Fruit fly (Drosophila melanogaster) whole organism, embryonic: ENCODE results near the gene CG15142.

ENCODE experiments used
- Adf1 ChIP-seq: fragments of 200-800 bp; sonication (Bioruptor generic); IDR thresholded peaks from 2 replicates; pipeline ENCODE4 v1.3.6; 2022; ENCODE audit warnings: missing biosample characterization, missing genetic modification characterization
- Blimp-1 ChIP-seq: fragments of 200-800 bp; sonication (Bioruptor generic); optimal IDR thresholded peaks from 3 replicates; lab custom pipeline; 2018; ENCODE audit warnings: missing biosample characterization, missing genetic modification characterization, mild to moderate bottlenecking, moderate library complexity, missing genetic modification reagents
- CG1024 ChIP-seq: fragments of 200-800 bp; sonication (Bioruptor generic); IDR thresholded peaks from 2 replicates; pipeline ENCODE4 v1.3.6; 2022; ENCODE audit warnings: missing biosample characterization, missing genetic modification characterization
- CG10267 ChIP-seq: fragments of 200-800 bp; sonication (Bioruptor generic); optimal IDR thresholded peaks from 2 replicates; lab custom pipeline; 2018; ENCODE audit warnings: missing biosample characterization, mild to moderate bottlenecking, missing genetic modification characterization, moderate library complexity
- CG10431 ChIP-seq: fragments of 200-800 bp; sonication (Bioruptor generic); optimal IDR thresholded peaks from 3 replicates; lab custom pipeline; 2018; ENCODE audit warnings: missing biosample characterization, mild to moderate bottlenecking, missing genetic modification characterization
- CG10654 ChIP-seq: fragments of 200-800 bp; sonication (Bioruptor generic); optimal IDR thresholded peaks from 2 replicates; lab custom pipeline; 2016; ENCODE audit warnings: missing biosample characterization, missing genetic modification characterization
- CG16813 ChIP-seq: fragments of 200-800 bp; sonication (Bioruptor generic); IDR thresholded peaks from 3 replicates; pipeline ENCODE4 v1.3.6; 2022; ENCODE audit warnings: missing biosample characterization, missing genetic modification characterization; ENCODE audit not compliant: partially characterized antibody
- CG17568 ChIP-seq: fragments of 200-800 bp; sonication (Bioruptor generic); optimal IDR thresholded peaks from 2 replicates; lab custom pipeline; 2018; ENCODE audit warnings: missing biosample characterization, mild to moderate bottlenecking, missing genetic modification characterization, moderate library complexity
- CG17829 ChIP-seq: fragments of 200-800 bp; optimal IDR thresholded peaks from 2 replicates; lab custom pipeline; 2019; ENCODE audit warnings: missing biosample characterization, mild to moderate bottlenecking, missing genetic modification characterization, moderate library complexity
- CG2199 ChIP-seq: fragments of 200-800 bp; sonication (Bioruptor generic); IDR thresholded peaks from 3 replicates; pipeline ENCODE4 v1.3.6; 2022; ENCODE audit warnings: missing biosample characterization, missing genetic modification characterization
- CG2712 ChIP-seq: fragments of 200-800 bp; optimal IDR thresholded peaks from 3 replicates; lab custom pipeline; 2019; ENCODE audit warnings: missing biosample characterization, mild to moderate bottlenecking, missing genetic modification characterization, moderate library complexity
- CG32772 ChIP-seq: fragments of 200-800 bp; sonication (Bioruptor generic); IDR thresholded peaks from 2 replicates; pipeline ENCODE4 v1.3.6; 2022; ENCODE audit warnings: missing biosample characterization, missing genetic modification characterization
- CG3726 ChIP-seq: fragments of 200-800 bp; sonication (Bioruptor generic); IDR thresholded peaks from 3 replicates; pipeline ENCODE4, ENCODE4 v1.3.6; 2022; ENCODE audit warnings: missing biosample characterization, missing genetic modification characterization
- CG4360 ChIP-seq: fragments of 200-800 bp; sonication (Bioruptor generic); IDR thresholded peaks from 2 replicates; pipeline ENCODE4 v1.3.6; 2022; ENCODE audit warnings: missing biosample characterization, missing genetic modification characterization
- CG8290 ChIP-seq, 3 experiments: fragments of 200-800 bp; sonication (Bioruptor generic); optimal IDR thresholded peaks; 2 replicates each; lab custom pipeline; 2016 to 2019; ENCODE audit warnings: missing biosample characterization in 3 of 3, missing genetic modification characterization in 3 of 3, mild to moderate bottlenecking in 2 of 3, moderate library complexity in 1 of 3
- CG8924 ChIP-seq: fragments of 200-800 bp; optimal IDR thresholded peaks from 3 replicates; lab custom pipeline; 2019; ENCODE audit warnings: missing biosample characterization, mild to moderate bottlenecking, missing genetic modification characterization, moderate library complexity
- CG9797 ChIP-seq: fragments of 200-800 bp; sonication (Bioruptor generic); optimal IDR thresholded peaks from 3 replicates; lab custom pipeline; 2018; ENCODE audit warnings: missing biosample characterization, mild to moderate bottlenecking, missing genetic modification characterization
- CG9817 ChIP-seq: fragments of 200-800 bp; sonication (Bioruptor generic); optimal IDR thresholded peaks from 2 replicates; lab custom pipeline; 2018; ENCODE audit warnings: missing biosample characterization, mild to moderate bottlenecking, missing genetic modification characterization, moderate library complexity
- Deaf1 ChIP-seq: fragments of 200-800 bp; optimal IDR thresholded peaks from 3 replicates; lab custom pipeline; 2019; ENCODE audit warnings: missing biosample characterization, mild to moderate bottlenecking, missing genetic modification characterization, moderate library complexity
- Dp ChIP-seq: fragments of 200-800 bp; sonication (Bioruptor generic); optimal IDR thresholded peaks from 2 replicates; lab custom pipeline; 2018; ENCODE audit warnings: missing biosample characterization, mild to moderate bottlenecking, missing genetic modification characterization, moderate library complexity
- Hmx ChIP-seq: fragments of 200-800 bp; sonication (Bioruptor generic); optimal IDR thresholded peaks from 2 replicates; lab custom pipeline; 2016; ENCODE audit warnings: missing biosample characterization, missing genetic modification characterization
- Hr3 ChIP-seq: fragments of 200-800 bp; sonication (Bioruptor generic); optimal IDR thresholded peaks from 3 replicates; lab custom pipeline; 2016; ENCODE audit warnings: missing biosample characterization, missing genetic modification characterization
- Max ChIP-seq: fragments of 200-800 bp; sonication (Bioruptor generic); optimal IDR thresholded peaks from 2 replicates; lab custom pipeline; 2016; ENCODE audit warnings: missing biosample characterization, mild to moderate bottlenecking, missing genetic modification characterization
- Mes4 ChIP-seq: fragments of 200-800 bp; sonication (Bioruptor generic); optimal IDR thresholded peaks from 2 replicates; lab custom pipeline; 2016; ENCODE audit warnings: missing biosample characterization, missing genetic modification characterization
- Myb ChIP-seq: fragments of 200-800 bp; sonication (Bioruptor generic); optimal IDR thresholded peaks from 2 replicates; lab custom pipeline; 2016; ENCODE audit warnings: missing biosample characterization, missing genetic modification characterization
- Oaz ChIP-seq: fragments of 200-800 bp; sonication (Bioruptor generic); IDR thresholded peaks from 2 replicates; pipeline ENCODE4 v1.3.6; 2022; ENCODE audit warnings: missing biosample characterization, missing genetic modification characterization
- Opbp ChIP-seq: fragments of 200-800 bp; sonication (Bioruptor generic); IDR thresholded peaks from 3 replicates; pipeline ENCODE4 v1.3.6; 2022; ENCODE audit warnings: missing biosample characterization, missing genetic modification characterization; ENCODE audit not compliant: partially characterized antibody
- Optix ChIP-seq: fragments of 200-800 bp; sonication (Bioruptor generic); IDR thresholded peaks from 3 replicates; pipeline ENCODE4 v1.3.6; 2022; ENCODE audit warnings: missing biosample characterization, missing genetic modification characterization
- Usf ChIP-seq: fragments of 200-800 bp; sonication (Bioruptor generic); optimal IDR thresholded peaks from 2 replicates; lab custom pipeline; 2017; ENCODE audit warnings: missing genotype, missing biosample characterization, missing genetic modification characterization
- YL-1 ChIP-seq: fragments of 200-800 bp; sonication (Bioruptor generic); optimal IDR thresholded peaks from 3 replicates; lab custom pipeline; 2017; ENCODE audit warnings: missing biosample characterization, mild to moderate bottlenecking, missing genetic modification characterization
- amos ChIP-seq: fragments of 200-800 bp; sonication (Bioruptor generic); IDR thresholded peaks from 2 replicates; pipeline ENCODE4 v1.3.6; 2022; ENCODE audit warnings: missing biosample characterization, missing genetic modification characterization; ENCODE audit not compliant: partially characterized antibody
- ara ChIP-seq: fragments of 200-800 bp; sonication (Bioruptor generic); IDR thresholded peaks from 2 replicates; pipeline ENCODE4 v1.3.6; 2022; ENCODE audit warnings: missing biosample characterization, missing genetic modification characterization
- chinmo ChIP-seq: fragments of 200-800 bp; sonication (Bioruptor generic); IDR thresholded peaks from 4 replicates; pipeline ENCODE4 v1.3.6; 2022; ENCODE audit warnings: missing biosample characterization, missing genetic modification characterization; ENCODE audit not compliant: partially characterized antibody
- dan ChIP-seq: fragments of 200-800 bp; sonication (Bioruptor generic); IDR thresholded peaks from 2 replicates; pipeline ENCODE4 v1.3.6; 2022; ENCODE audit warnings: missing biosample characterization, missing genetic modification characterization
- en ChIP-seq: fragments of 200-800 bp; sonication (Bioruptor generic); optimal IDR thresholded peaks from 2 replicates; lab custom pipeline; 2016; ENCODE audit warnings: missing biosample characterization, missing genetic modification characterization
- hbn ChIP-seq: fragments of 200-800 bp; sonication (Bioruptor generic); IDR thresholded peaks from 2 replicates; pipeline ENCODE4 v1.3.6; 2022; ENCODE audit warnings: missing biosample characterization, missing genetic modification characterization; ENCODE audit not compliant: partially characterized antibody
- nerfin-1 ChIP-seq: fragments of 200-800 bp; sonication (Bioruptor generic); optimal IDR thresholded peaks from 3 replicates; lab custom pipeline; 2019; ENCODE audit warnings: missing biosample characterization, mild to moderate bottlenecking, missing genetic modification characterization, moderate library complexity
- nerfin-2 ChIP-seq: fragments of 200-800 bp; sonication (Bioruptor generic); IDR thresholded peaks from 2 replicates; pipeline ENCODE4 v1.3.6; 2022; ENCODE audit warnings: missing biosample characterization, missing genetic modification characterization; ENCODE audit not compliant: partially characterized antibody
- onecut ChIP-seq: fragments of 200-800 bp; sonication (Bioruptor generic); IDR thresholded peaks from 2 replicates; pipeline ENCODE4 v1.3.6; 2022; ENCODE audit warnings: missing biosample characterization, missing genetic modification characterization
- otp ChIP-seq: fragments of 200-800 bp; sonication (Bioruptor generic); IDR thresholded peaks from 3 replicates; pipeline ENCODE4, ENCODE4 v1.3.6; 2022; ENCODE audit warnings: missing biosample characterization, missing genetic modification characterization
- prd ChIP-seq, 3 experiments: fragments of >200 bp in 2 of 3; fragments of 200-800 bp in 1 of 3; sonication (Bioruptor generic) in 1 of 3; optimal IDR thresholded peaks in 2 of 3; IDR thresholded peaks in 1 of 3; 2 replicates in 2 of 3; 3 replicates in 1 of 3; pipeline versions ENCODE4 v1.3.6 to Lab custom; 2017 to 2022; ENCODE audit warnings: missing biosample characterization in 1 of 3, missing genetic modification characterization in 1 of 3
- salm ChIP-seq: fragments of 200-800 bp; sonication (Bioruptor generic); optimal IDR thresholded peaks from 2 replicates; lab custom pipeline; 2018; ENCODE audit warnings: missing biosample characterization, mild to moderate bottlenecking, missing genetic modification characterization
- scrt ChIP-seq: fragments of 200-800 bp; sonication (Bioruptor generic); optimal IDR thresholded peaks from 2 replicates; lab custom pipeline; 2018; ENCODE audit warnings: missing biosample characterization, mild to moderate bottlenecking, missing genetic modification characterization, moderate library complexity
- sima ChIP-seq: fragments of 200-800 bp; sonication (Bioruptor generic); optimal IDR thresholded peaks from 2 replicates; lab custom pipeline; 2016; ENCODE audit warnings: missing biosample characterization, missing genetic modification characterization
- ssp ChIP-seq: fragments of 200-800 bp; sonication (Bioruptor generic); IDR thresholded peaks from 2 replicates; pipeline ENCODE4 v1.3.6; 2022; ENCODE audit warnings: missing biosample characterization, missing genetic modification characterization
- stwl ChIP-seq: fragments of 200-800 bp; sonication (Bioruptor generic); optimal IDR thresholded peaks from 3 replicates; lab custom pipeline; 2018; ENCODE audit warnings: missing biosample characterization, mild to moderate bottlenecking, missing genetic modification characterization, moderate library complexity
- tna ChIP-seq: fragments of 200-800 bp; sonication (Bioruptor generic); IDR thresholded peaks from 2 replicates; pipeline ENCODE4 v1.3.6; 2022; ENCODE audit warnings: missing biosample characterization, missing genetic modification characterization; ENCODE audit not compliant: partially characterized antibody
- z ChIP-seq: fragments of 200-800 bp; sonication (Bioruptor generic); IDR thresholded peaks from 3 replicates; pipeline ENCODE4 v1.3.6; 2022; ENCODE audit warnings: missing biosample characterization, missing genetic modification characterization

CG15142 gene

DNA sequence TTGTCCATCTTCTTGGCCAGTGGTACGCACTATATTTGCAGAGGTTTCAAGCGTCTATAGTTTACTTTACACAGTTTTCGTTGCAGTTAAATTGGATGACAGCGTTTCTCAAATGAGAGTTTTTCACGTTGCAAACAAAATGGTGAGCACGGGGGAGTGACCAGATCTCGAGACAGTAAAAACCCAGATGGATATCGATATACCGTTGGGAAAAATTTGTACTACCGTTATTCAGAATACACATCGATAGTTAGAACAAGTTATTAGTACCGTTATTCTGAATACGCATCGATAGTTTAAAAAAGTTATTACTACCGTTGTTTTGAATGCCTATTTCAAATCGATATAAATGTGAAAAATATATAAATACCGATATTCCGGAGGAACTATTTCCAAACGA lies 20.9 kb downstream of the CG15142 start, which contains the start of gene cass (continued):
- TF ChIP-seq Myb = peak; percentile 88
- TF ChIP-seq CG9797 (GFP tag; lab: Kevin White, UChicago) = peak; percentile 77
- peak; percentile 94 for TF ChIP-seq CG16813 (GFP tag; lab: Robert Waterston, UW)
- no peak for TF ChIP-seq ara (GFP tag; lab: Robert Waterston, UW)
- TF ChIP-seq YL-1 (GFP tag; lab: Kevin White, UChicago) = peak; percentile 93
- no peak for TF ChIP-seq Usf
- TF ChIP-seq stwl (tag; lab: Kevin White, UChicago) = peak; percentile 92
- TF ChIP-seq Hmx (GFP tag; lab: Kevin White, UChicago) = no peak
- TF ChIP-seq CG3726 (GFP tag; lab: Robert Waterston, UW) = no peak
- TF ChIP-seq CG4360 (GFP tag; lab: Robert Waterston, UW) = no peak
- no peak for TF ChIP-seq CG17568 (GFP tag; lab: Kevin White, UChicago)
- TF ChIP-seq CG10654 (GFP tag; lab: Kevin White, UChicago) = no peak
- no peak for TF ChIP-seq salm (tag; lab: Kevin White, UChicago)
- no peak for TF ChIP-seq Blimp-1 (GFP tag; lab: Kevin White, UChicago)
- no peak for TF ChIP-seq Oaz
- TF ChIP-seq CG9817 (tag; lab: Kevin White, UChicago) = no peak
- peak; percentile 65; the same call in 1 of the 2 replicates for TF ChIP-seq nerfin-2 (GFP tag; lab: Robert Waterston, UW)
- no peak for TF ChIP-seq otp
- TF ChIP-seq Hr3 = no peak
- TF ChIP-seq Mes4 (GFP tag; lab: Kevin White, UChicago) = no peak
- no peak for TF ChIP-seq dan (GFP tag; lab: Robert Waterston, UW)
- peak; percentile 66 for TF ChIP-seq Dp
- TF ChIP-seq en (GFP tag; lab: Kevin White, UChicago) = no peak
- TF ChIP-seq CG10267 (tag; lab: Kevin White, UChicago) = peak; percentile 62
- TF ChIP-seq CG32772 (GFP tag; lab: Robert Waterston, UW) = no peak
- peak; percentile 94 for TF ChIP-seq Opbp
- no peak for TF ChIP-seq Adf1 (GFP tag; lab: Robert Waterston, UW)
- no peak for TF ChIP-seq scrt
- TF ChIP-seq hbn (GFP tag; lab: Robert Waterston, UW) = peak; percentile 84
- no peak for TF ChIP-seq onecut
- TF ChIP-seq sima (GFP tag; lab: Kevin White, UChicago) = no peak
- peak; percentile 4 for TF ChIP-seq Max (GFP tag; lab: Kevin White, UChicago)
- peak; percentile 59 for TF ChIP-seq CG2712
- peak; percentile 26 for TF ChIP-seq CG8924 (tag; lab: Kevin White, UChicago)
- TF ChIP-seq chinmo (GFP tag; lab: Robert Waterston, UW) = peak; percentile 76; the same call in 1 of the 4 replicates
- TF ChIP-seq CG2199 = peak; percentile 29; the same call in 1 of the 3 replicates
- TF ChIP-seq z (GFP tag; lab: Robert Waterston, UW) = no peak
- TF ChIP-seq CG10431 (GFP tag; lab: Kevin White, UChicago) = no peak
- TF ChIP-seq CG17829 (tag; lab: Kevin White, UChicago) = peak; percentile 58
- TF ChIP-seq Optix (GFP tag; lab: Robert Waterston, UW) = no peak
- TF ChIP-seq ssp = no peak
- peak; percentile 39 for TF ChIP-seq CG8290 (GFP tag; optimal IDR thresholded peaks at IDR 0.05; lab: Kevin White, UChicago)
- peak in 1 of 2 experiments; percentile 70 for TF ChIP-seq CG8290 (tag; optimal IDR thresholded peaks at IDR 0.05; lab: Kevin White, UChicago)
- no peak for TF ChIP-seq prd (optimal IDR thresholded peaks at IDR 0.05; lab: Kevin White, UChicago)
- TF ChIP-seq prd (GFP tag; IDR thresholded peaks at IDR 0.05; lab: Robert Waterston, UW) = no peak
- peak; percentile 95 for TF ChIP-seq amos (GFP tag; lab: Robert Waterston, UW)
- TF ChIP-seq nerfin-1 (tag; lab: Kevin White, UChicago) = peak; percentile 45
- peak; percentile 81 for TF ChIP-seq tna (GFP tag; lab: Robert Waterston, UW)
- peak; percentile 13 for TF ChIP-seq Deaf1
- TF ChIP-seq CG1024 (GFP tag; lab: Robert Waterston, UW) = no peak
